Worm (Caenorhabditis elegans): ENCODE results near the gene M117.1.

DNA sequence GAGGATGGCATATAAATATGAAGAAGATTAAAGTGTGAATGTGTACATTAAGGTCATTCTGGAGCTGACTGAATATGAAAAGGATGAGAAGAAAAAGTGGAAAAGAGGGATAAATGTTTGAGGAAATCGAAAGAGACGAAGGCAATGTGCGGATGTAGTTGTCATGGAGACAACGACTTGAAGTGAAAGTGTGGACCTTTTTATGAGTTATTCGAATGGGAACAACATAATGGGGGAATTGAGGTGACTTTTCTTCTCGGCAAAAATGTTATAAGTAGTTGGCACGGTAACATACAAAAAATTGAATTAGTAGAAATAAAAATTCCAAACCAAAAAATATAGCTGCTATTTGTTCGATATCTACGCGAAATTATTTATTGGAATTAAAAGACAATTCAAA, 13.0 kb upstream of the M117.1 start, which contains the start of gene dyf-18:
- TF ChIP-seq nhr-11 (tag; optimal IDR thresholded peaks at IDR 0.05) (no peak), fkh-10 (GFP tag; optimal IDR thresholded peaks at IDR 0.05) (no peak), lin-35 (GFP tag; optimal IDR thresholded peaks at IDR 0.05) (no peak), zag-1 (tag; optimal IDR thresholded peaks at IDR 0.05) (no peak), fkh-4 (tag; optimal IDR thresholded peaks at IDR 0.05; ENCODE audit: borderline replicate concordance) (no peak), egl-27 (tag; optimal IDR thresholded peaks at IDR 0.05) (no peak), dsc-1 (tag; optimal IDR thresholded peaks at IDR 0.05) (no peak), unc-86 (tag; optimal IDR thresholded peaks at IDR 0.05) (no peak), hpl-2 (GFP tag; optimal IDR thresholded peaks at IDR 0.05) (no peak), nhr-12 (tag; optimal IDR thresholded peaks at IDR 0.05) (no peak), dpl-1 (GFP tag; optimal IDR thresholded peaks at IDR 0.05) (no peak)

Measured in whole organism, L1 larva.